Worm (Caenorhabditis elegans) whole organism, L3 larva: ENCODE data around the gene F44D12.19.

Source experiments
- ama-1 ChIP-seq: fragments of 150-350 bp; optimal IDR thresholded peaks from 2 replicates; lab custom pipeline; 2018
- elt-1 ChIP-seq: fragments of 150-350 bp; optimal IDR thresholded peaks from 2 replicates; lab custom pipeline; 2014; ENCODE audit warnings: missing biosample characterization, missing genetic modification characterization
- lin-39 ChIP-seq: fragments of 150-350 bp; optimal IDR thresholded peaks from 2 replicates; lab custom pipeline; 2018; ENCODE audit warnings: missing biosample characterization, missing genetic modification reagents, missing genetic modification characterization

DNA sequence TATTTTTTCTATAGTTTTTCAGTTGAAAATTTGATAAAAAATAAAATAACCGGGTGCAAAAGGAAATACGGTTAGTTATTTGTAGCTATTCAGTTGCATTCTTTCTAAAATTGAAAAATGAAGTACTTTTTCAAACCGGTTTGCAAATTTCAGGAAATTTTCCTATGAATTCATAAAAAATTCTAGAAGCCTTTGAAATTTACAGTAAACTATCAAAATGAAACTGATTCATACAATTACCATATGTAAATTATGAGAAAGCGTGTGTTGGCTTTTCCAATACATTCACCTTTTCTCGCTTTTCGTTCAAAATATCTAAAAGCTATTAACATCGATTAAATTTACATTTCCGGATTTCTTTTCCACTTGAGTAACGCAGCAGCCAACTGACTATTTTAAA is 4.4 kb upstream of the F44D12.19 start, which contains the start of gene ent-7:
- TF ChIP-seq elt-1 (tag; lab: Kevin White, UChicago) (no peak), ama-1 (no peak), lin-39 (tag; lab: Kevin White, UChicago) (no peak)
